Worm (Caenorhabditis elegans) whole organism, late embryonic: ENCODE measurements around the gene amt-4.

Source experiments
- C08G9.2 ChIP-seq: sonication (generic microtip); optimal IDR thresholded peaks from 2 replicates; lab custom pipeline; 2016; ENCODE audit warnings: mild to moderate bottlenecking, missing genetic modification characterization, moderate library complexity, missing compliant biosample characterization
- K02D7.2 ChIP-seq: sonication (generic microtip); optimal IDR thresholded peaks from 2 replicates; lab custom pipeline; 2017; ENCODE audit warnings: mild to moderate bottlenecking, missing genetic modification characterization, missing compliant biosample characterization
- K09A11.1 ChIP-seq: sonication (generic microtip); optimal IDR thresholded peaks from 2 replicates; lab custom pipeline; 2017; ENCODE audit warnings: antibody characterized with exemption, mild to moderate bottlenecking, missing genetic modification characterization, missing compliant biosample characterization; ENCODE audit not compliant: insufficient read depth
- T23F11.4 ChIP-seq: fragments of 200-800 bp; sonication (Bioruptor generic); optimal IDR thresholded peaks from 2 replicates; lab custom pipeline; 2018; ENCODE audit warnings: mild to moderate bottlenecking, missing genetic modification characterization, missing compliant biosample characterization
- ahr-1 ChIP-seq: sonication (generic microtip); optimal IDR thresholded peaks from 2 replicates; lab custom pipeline; 2016; ENCODE audit warnings: missing genetic modification characterization, missing compliant biosample characterization
- ceh-2 ChIP-seq: sonication (generic microtip); optimal IDR thresholded peaks from 2 replicates; lab custom pipeline; 2016; ENCODE audit warnings: missing genotype, missing genetic modification characterization, missing compliant biosample characterization
- ceh-22 ChIP-seq: sonication (generic microtip); optimal IDR thresholded peaks from 2 replicates; lab custom pipeline; 2017; ENCODE audit warnings: missing biosample characterization, missing genetic modification characterization
- ceh-24 ChIP-seq: sonication (generic microtip); optimal IDR thresholded peaks from 2 replicates; lab custom pipeline; 2016; ENCODE audit warnings: mild to moderate bottlenecking, missing genetic modification characterization, missing compliant biosample characterization
- ceh-30 ChIP-seq: fragments of 150-350 bp; optimal IDR thresholded peaks from 2 replicates; lab custom pipeline; 2014; ENCODE audit warnings: missing biosample characterization, missing genetic modification characterization
- ceh-34 ChIP-seq: sonication (generic microtip); optimal IDR thresholded peaks from 2 replicates; lab custom pipeline; 2016; ENCODE audit warnings: mild to moderate bottlenecking, missing genetic modification characterization, missing compliant biosample characterization
- ceh-45 ChIP-seq: fragments of 200-800 bp; sonication (Bioruptor generic); IDR thresholded peaks from 2 replicates; pipeline ENCODE4 v1.3.6; 2022; ENCODE audit warnings: missing genetic modification reagents, missing genetic modification characterization, missing compliant biosample characterization
- ceh-6 ChIP-seq: fragments of 200-800 bp; sonication (Bioruptor generic); optimal IDR thresholded peaks from 2 replicates; lab custom pipeline; 2018; ENCODE audit warnings: mild to moderate bottlenecking, missing genetic modification characterization, missing compliant biosample characterization
- ceh-9 ChIP-seq: sonication (generic microtip); optimal IDR thresholded peaks from 2 replicates; lab custom pipeline; 2016; ENCODE audit warnings: mild to moderate bottlenecking, missing genetic modification characterization, inconsistent platforms, missing compliant biosample characterization
- che-1 ChIP-seq: sonication (generic microtip); optimal IDR thresholded peaks from 2 replicates; lab custom pipeline; 2016; ENCODE audit warnings: mild to moderate bottlenecking, missing genetic modification characterization, missing compliant biosample characterization
- elt-2 ChIP-seq: sonication (generic microtip); optimal IDR thresholded peaks from 2 replicates; lab custom pipeline; 2016; ENCODE audit warnings: missing genetic modification reagents, missing genetic modification characterization, missing compliant biosample characterization
- elt-4 ChIP-seq: sonication (generic microtip); optimal IDR thresholded peaks from 2 replicates; lab custom pipeline; 2016; ENCODE audit warnings: missing genetic modification characterization, missing compliant biosample characterization
- eyg-1 ChIP-seq: sonication (generic microtip); optimal IDR thresholded peaks from 2 replicates; lab custom pipeline; 2016; ENCODE audit warnings: missing genotype, missing genetic modification characterization, missing compliant biosample characterization
- fkh-6 ChIP-seq: sonication (generic microtip); optimal IDR thresholded peaks from 2 replicates; lab custom pipeline; 2016; ENCODE audit warnings: missing genetic modification characterization, missing compliant biosample characterization
- gmeb-2 ChIP-seq: sonication (generic microtip); optimal IDR thresholded peaks from 2 replicates; lab custom pipeline; 2016; ENCODE audit warnings: missing genetic modification characterization, inconsistent platforms, missing compliant biosample characterization
- hlh-13 ChIP-seq: fragments of 200-800 bp; sonication (Bioruptor generic); optimal IDR thresholded peaks from 2 replicates; lab custom pipeline; 2018; ENCODE audit warnings: mild to moderate bottlenecking, missing genetic modification characterization, missing compliant biosample characterization
- hlh-15 ChIP-seq: sonication (generic microtip); optimal IDR thresholded peaks from 2 replicates; lab custom pipeline; 2016; ENCODE audit warnings: missing genetic modification characterization, missing compliant biosample characterization
- lim-6 ChIP-seq: sonication (generic microtip); optimal IDR thresholded peaks from 2 replicates; lab custom pipeline; 2016; ENCODE audit warnings: missing genetic modification characterization, missing compliant biosample characterization
- madf-2 ChIP-seq: sonication (generic microtip); optimal IDR thresholded peaks from 2 replicates; lab custom pipeline; 2017; ENCODE audit warnings: missing genetic modification characterization, missing compliant biosample characterization
- nfya-1 ChIP-seq: sonication (generic microtip); optimal IDR thresholded peaks from 2 replicates; lab custom pipeline; 2017; ENCODE audit warnings: missing genetic modification characterization, mild to moderate bottlenecking, missing compliant biosample characterization, antibody characterized with exemption, moderate library complexity
- nhr-232 ChIP-seq: sonication (generic microtip); optimal IDR thresholded peaks from 2 replicates; lab custom pipeline; 2016; ENCODE audit warnings: missing genetic modification characterization, missing compliant biosample characterization
- npax-4 ChIP-seq: sonication (generic microtip); optimal IDR thresholded peaks from 2 replicates; lab custom pipeline; 2016; ENCODE audit warnings: missing genetic modification characterization, missing compliant biosample characterization
- odd-2 ChIP-seq: sonication (generic microtip); optimal IDR thresholded peaks from 2 replicates; lab custom pipeline; 2017; ENCODE audit warnings: antibody characterized with exemption, mild to moderate bottlenecking, missing genetic modification characterization, missing compliant biosample characterization
- pat-9 ChIP-seq: fragments of 200-800 bp; sonication (Bioruptor generic); optimal IDR thresholded peaks from 2 replicates; lab custom pipeline; 2018; ENCODE audit warnings: mild to moderate bottlenecking, missing genetic modification characterization, moderate library complexity, missing compliant biosample characterization
- pax-1 ChIP-seq: fragments of 150-350 bp; optimal IDR thresholded peaks from 2 replicates; lab custom pipeline; 2014; ENCODE audit warnings: missing biosample characterization, missing genetic modification characterization
- pha-4 ChIP-seq: fragments of 150-350 bp; optimal IDR thresholded peaks from 2 replicates; lab custom pipeline; 2018; ENCODE audit warnings: missing biosample characterization, missing genetic modification reagents, missing genetic modification characterization
- pqm-1 ChIP-seq: sonication (generic microtip); optimal IDR thresholded peaks from 2 replicates; lab custom pipeline; 2016; ENCODE audit warnings: missing genetic modification characterization, missing compliant biosample characterization
- pros-1 ChIP-seq: fragments of 150-350 bp; optimal IDR thresholded peaks from 2 replicates; lab custom pipeline; 2014; ENCODE audit warnings: missing biosample characterization, missing genetic modification reagents, missing genetic modification characterization
- ref-2 ChIP-seq: sonication (generic microtip); optimal IDR thresholded peaks from 2 replicates; lab custom pipeline; 2016; ENCODE audit warnings: missing genetic modification characterization, missing compliant biosample characterization
- syd-9 ChIP-seq: sonication (generic microtip); optimal IDR thresholded peaks from 2 replicates; lab custom pipeline; 2016; ENCODE audit warnings: mild to moderate bottlenecking, missing genetic modification characterization, moderate library complexity, missing compliant biosample characterization
- tbx-2 ChIP-seq: sonication (generic microtip); optimal IDR thresholded peaks from 2 replicates; lab custom pipeline; 2016; ENCODE audit warnings: missing genetic modification characterization, missing compliant biosample characterization
- ttx-3 ChIP-seq: sonication (generic microtip); optimal IDR thresholded peaks from 2 replicates; lab custom pipeline; 2016; ENCODE audit warnings: missing genetic modification reagents, missing genetic modification characterization, missing compliant biosample characterization
- unc-55 ChIP-seq: sonication (generic microtip); optimal IDR thresholded peaks from 2 replicates; lab custom pipeline; 2017; ENCODE audit warnings: missing biosample characterization, missing genetic modification reagents, missing genetic modification characterization
- ztf-16 ChIP-seq: sonication (generic microtip); optimal IDR thresholded peaks from 2 replicates; lab custom pipeline; 2017; ENCODE audit warnings: missing genetic modification characterization, missing compliant biosample characterization

The amt-4 gene

DNA sequence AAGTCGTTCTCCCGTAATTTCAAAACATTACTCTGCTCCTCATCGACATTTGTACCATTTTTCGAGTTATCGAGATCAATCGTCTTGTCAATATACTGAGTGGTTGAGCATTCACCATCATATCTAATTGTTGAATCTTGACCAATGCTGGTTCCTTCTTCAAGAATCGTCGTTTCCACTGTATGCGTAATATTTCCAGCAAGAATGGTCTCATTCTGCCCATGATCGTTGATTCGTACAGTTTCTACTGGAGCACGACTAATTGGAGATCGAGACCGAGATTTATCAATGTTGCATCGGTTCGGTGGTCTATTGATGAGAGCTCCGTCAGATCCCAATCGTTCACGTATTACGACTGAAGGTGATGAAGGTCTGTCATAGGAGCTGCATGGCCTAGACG, 34.4 kb downstream of the amt-4 start:
- TF ChIP-seq hlh-15 (tag; lab: Kevin White, UChicago) (no peak), eyg-1 (tag; lab: Kevin White, UChicago) (no peak), pqm-1 (tag; lab: Kevin White, UChicago) (no peak), tbx-2 (tag; lab: Kevin White, UChicago) (no peak), ceh-45 (GFP tag; lab: Robert Waterston, UW) (no peak), nhr-232 (tag; lab: Kevin White, UChicago) (no peak), T23F11.4 (GFP tag; lab: Kevin White, UChicago) (no peak), pros-1 (no peak), ceh-9 (tag; lab: Kevin White, UChicago) (no peak), npax-4 (tag; lab: Kevin White, UChicago) (no peak), ceh-6 (no peak), pat-9 (tag; lab: Kevin White, UChicago) (no peak), ceh-2 (tag; lab: Kevin White, UChicago) (no peak), ztf-16 (tag; lab: Kevin White, UChicago) (no peak), C08G9.2 (tag; lab: Kevin White, UChicago) (no peak), ceh-24 (tag; lab: Kevin White, UChicago) (no peak), fkh-6 (no peak), nfya-1 (tag; lab: Kevin White, UChicago) (no peak)

DNA sequence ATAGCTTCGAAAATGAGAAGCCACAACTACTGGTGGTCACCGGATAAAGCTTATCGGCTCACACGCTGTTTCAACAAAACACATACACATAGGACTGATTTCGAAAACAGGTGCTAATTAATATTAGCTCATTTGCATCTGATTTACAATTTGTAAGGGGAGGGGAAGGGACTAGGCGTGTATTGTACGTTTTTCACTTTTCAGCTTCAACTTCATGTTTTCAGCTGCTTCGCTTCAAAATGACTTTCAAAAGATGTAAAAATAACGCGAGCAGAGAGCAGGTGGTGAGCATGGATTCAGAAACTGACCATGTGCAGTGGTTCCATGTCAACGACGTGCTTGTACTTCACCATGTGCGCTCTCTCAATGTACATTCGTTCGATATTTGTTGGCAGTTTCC, 35.9 kb downstream of the amt-4 start:
- TF ChIP-seq ahr-1 (tag; lab: Kevin White, UChicago) (no peak), pax-1 (no peak), elt-4 (no peak), ceh-34 (tag; lab: Kevin White, UChicago) (no peak), K02D7.2 (tag; lab: Kevin White, UChicago) (no peak), hlh-13 (no peak), ref-2 (no peak), pha-4 (tag; lab: Kevin White, UChicago) (no peak), syd-9 (no peak), ztf-16 (tag; lab: Kevin White, UChicago) (no peak), madf-2 (tag; lab: Kevin White, UChicago) (no peak)

DNA sequence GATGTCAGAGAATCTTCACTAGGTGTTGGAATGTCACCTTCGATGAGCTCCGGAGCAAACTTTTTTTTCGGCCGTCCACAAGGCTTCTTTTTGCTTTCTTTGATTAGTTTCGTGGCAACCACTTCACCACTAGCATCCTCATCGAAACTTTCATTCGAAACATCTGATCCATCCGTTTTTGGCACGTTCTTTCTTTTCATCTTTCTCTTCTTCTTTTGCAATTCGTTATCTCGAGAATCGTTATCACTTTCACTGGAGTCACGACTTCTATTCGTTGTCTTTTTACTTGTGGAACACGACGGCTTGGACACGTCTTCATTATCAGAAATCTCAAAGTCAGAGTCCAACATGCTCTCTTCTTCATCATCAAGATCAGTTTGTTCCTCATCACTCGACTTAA, 39.1 kb downstream of the amt-4 start:
- TF ChIP-seq unc-55 (GFP tag; lab: Kevin White, UChicago): no peak
- TF ChIP-seq ttx-3 (tag; lab: Kevin White, UChicago): no peak
- no peak for TF ChIP-seq pat-9 (tag; lab: Kevin White, UChicago)
- no peak for TF ChIP-seq ceh-30 (tag; lab: Kevin White, UChicago)
- TF ChIP-seq syd-9: no peak
- no peak for TF ChIP-seq nfya-1 (tag; lab: Kevin White, UChicago)
- TF ChIP-seq ceh-24 (tag; lab: Kevin White, UChicago): no peak
- TF ChIP-seq pqm-1 (tag; lab: Kevin White, UChicago): no peak

DNA sequence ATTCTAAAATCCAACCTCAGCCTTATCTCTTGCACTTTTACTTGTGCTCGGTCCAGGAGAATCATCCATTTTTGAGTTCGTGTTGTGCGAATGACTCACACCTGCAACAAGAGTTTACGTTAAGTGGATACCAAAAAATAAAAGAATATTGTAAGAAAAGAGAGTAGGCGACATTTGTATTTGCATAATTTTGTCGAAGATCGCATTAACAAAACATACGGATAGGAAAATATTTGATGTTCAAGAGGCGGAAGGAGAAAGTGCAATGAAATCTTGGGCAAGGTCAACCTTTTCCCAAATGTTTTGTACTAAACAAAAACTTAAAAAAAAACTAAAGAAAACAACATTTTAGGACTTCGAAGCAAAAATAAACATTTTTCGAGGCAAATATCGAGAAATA, 40.7 kb downstream of the amt-4 start, which contains the start of gene spat-3:
spat-3 (minus strand) TSS at position 101 of the 400 bp plus-strand sequence.
- TF ChIP-seq ttx-3 (tag; lab: Kevin White, UChicago) (no peak), che-1 (tag; lab: Kevin White, UChicago) (no peak), lim-6 (no peak), elt-2 (tag; lab: Kevin White, UChicago) (no peak), odd-2 (tag; lab: Kevin White, UChicago) (no peak), npax-4 (tag; lab: Kevin White, UChicago) (no peak), ceh-22 (no peak), gmeb-2 (no peak), K09A11.1 (tag; lab: Kevin White, UChicago) (no peak)
- TF ChIP-seq, all 69 proteins: peak for 0
